Worm (Caenorhabditis elegans) whole organism, L4/young adult: ENCODE measurements around the gene uda-1.
A peak's percentile ranks its signal among the peaks of the same experiment; 100 is the strongest.

Experiments
- W03F9.2 ChIP-seq: fragments of 150-350 bp; optimal IDR thresholded peaks from 2 replicates; lab custom pipeline; 2014; ENCODE audit warnings: missing biosample characterization, missing genetic modification characterization
- him-1 ChIP-seq: sonication (generic microtip); optimal IDR thresholded peaks from 2 replicates; lab custom pipeline; 2016; ENCODE audit warnings: missing genotype, missing genetic modification reagents, missing genetic modification characterization, missing compliant biosample characterization

DNA sequence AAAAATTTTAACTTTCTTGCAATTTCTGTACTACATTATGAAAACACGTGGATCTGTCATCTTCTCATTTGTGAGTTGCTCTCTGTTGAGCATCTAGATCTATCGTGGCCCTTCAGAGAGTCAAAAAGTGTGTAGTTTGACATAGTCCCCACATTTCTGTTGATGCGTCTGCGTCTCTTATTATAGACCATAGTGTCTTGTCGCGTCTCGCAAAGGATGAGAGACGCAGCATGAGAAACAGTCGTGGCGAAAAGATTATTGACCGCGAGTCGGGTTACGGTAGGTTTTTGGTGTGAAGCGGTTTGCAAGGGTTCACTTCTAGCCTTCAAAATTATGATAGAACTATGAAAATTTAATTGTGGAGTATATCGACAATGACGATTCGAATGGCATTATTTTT lies 37.7 kb downstream of the uda-1 start:
- TF ChIP-seq him-1 (tag; lab: Kevin White, UChicago): peak; percentile 29
- TF ChIP-seq W03F9.2 (tag; lab: Kevin White, UChicago): no peak
